Worm (Caenorhabditis elegans): Measurements from ENCODE around the gene W04E12.5.

- no peak for TF ChIP-seq unc-130 (GFP tag; optimal IDR thresholded peaks at IDR 0.05)
- no peak for TF ChIP-seq lin-38 (GFP tag; IDR thresholded peaks at IDR 0.05)
- TF ChIP-seq ztf-7 (tag; optimal IDR thresholded peaks at IDR 0.05), result no peak
- TF ChIP-seq egl-27 (tag; optimal IDR thresholded peaks at IDR 0.05), result no peak
- TF ChIP-seq daf-19 (GFP tag; conservative IDR thresholded peaks at IDR 0.05), result no peak
- TF ChIP-seq dpl-1 (GFP tag; optimal IDR thresholded peaks at IDR 0.05), result no peak
- TF ChIP-seq lin-13 (GFP tag; optimal IDR thresholded peaks at IDR 0.05), result no peak
- TF ChIP-seq hlh-30 (tag; optimal IDR thresholded peaks at IDR 0.05; ENCODE audit: insufficient read depth), result no peak
- TF ChIP-seq aly-2 (tag; optimal IDR thresholded peaks at IDR 0.05), result no peak
- TF ChIP-seq nhr-76 (tag; optimal IDR thresholded peaks at IDR 0.05), result no peak
- TF ChIP-seq F49E8.2 (tag; optimal IDR thresholded peaks at IDR 0.05; ENCODE audit: borderline replicate concordance), result no peak
- TF ChIP-seq nhr-237 (tag; optimal IDR thresholded peaks at IDR 0.05), result no peak
- TF ChIP-seq snpc-4 (tag; optimal IDR thresholded peaks at IDR 0.05), result no peak
- no peak for TF ChIP-seq mep-1 (tag; optimal IDR thresholded peaks at IDR 0.05)
Observed at ce11 chrV:19751124-19751523, 5.2 kb downstream of the W04E12.5 start, which contains the start of gene clec-49.
